Fruit fly (Drosophila melanogaster) whole organism, embryonic: ENCODE results near the gene SecS.
A peak's percentile ranks its signal among the peaks of the same experiment; 100 is the strongest.

Experiments
- Asciz ChIP-seq: fragments of 200-800 bp; sonication (Bioruptor generic); optimal IDR thresholded peaks from 2 replicates; lab custom pipeline; 2017; ENCODE audit warnings: missing biosample characterization, mild to moderate bottlenecking, missing genetic modification characterization, missing genetic modification reagents
- B-H2 ChIP-seq: fragments of 200-800 bp; sonication (Bioruptor generic); optimal IDR thresholded peaks from 2 replicates; lab custom pipeline; 2018; ENCODE audit warnings: missing biosample characterization, mild to moderate bottlenecking, missing genetic modification characterization
- Bgb ChIP-seq: fragments of 200-800 bp; sonication (Bioruptor generic); IDR thresholded peaks from 2 replicates; pipeline ENCODE4 v1.3.6; 2022; ENCODE audit warnings: missing biosample characterization, missing genetic modification characterization; ENCODE audit not compliant: partially characterized antibody
- CG10147 ChIP-seq: fragments of 200-800 bp; sonication (Bioruptor generic); optimal IDR thresholded peaks from 2 replicates; lab custom pipeline; 2019; ENCODE audit warnings: missing biosample characterization, mild to moderate bottlenecking, missing genetic modification characterization, moderate library complexity
- CG10543 ChIP-seq: fragments of 200-800 bp; sonication (Bioruptor generic); optimal IDR thresholded peaks from 3 replicates; lab custom pipeline; 2017; ENCODE audit warnings: missing biosample characterization, mild to moderate bottlenecking, missing genetic modification characterization, moderate library complexity
- CG13894 ChIP-seq: fragments of 200-800 bp; sonication (Bioruptor generic); optimal IDR thresholded peaks from 3 replicates; lab custom pipeline; 2018; ENCODE audit warnings: missing biosample characterization, mild to moderate bottlenecking, missing genetic modification characterization, moderate library complexity
- CG14710 ChIP-seq: fragments of 200-800 bp; sonication (Bioruptor generic); optimal IDR thresholded peaks from 3 replicates; lab custom pipeline; 2019; ENCODE audit warnings: missing biosample characterization, mild to moderate bottlenecking, missing genetic modification characterization, moderate library complexity
- CG1647 ChIP-seq: fragments of 200-800 bp; sonication (Bioruptor generic); optimal IDR thresholded peaks from 3 replicates; lab custom pipeline; 2016; ENCODE audit warnings: missing biosample characterization, missing genetic modification characterization
- CG2120 ChIP-seq: fragments of 200-800 bp; sonication (Bioruptor generic); optimal IDR thresholded peaks from 3 replicates; lab custom pipeline; 2016; ENCODE audit warnings: missing biosample characterization, missing genetic modification characterization
- CG2129 ChIP-seq: fragments of 200-800 bp; sonication (Bioruptor generic); IDR thresholded peaks from 2 replicates; pipeline ENCODE4 v1.3.6; 2022; ENCODE audit warnings: missing biosample characterization, missing genetic modification characterization; ENCODE audit not compliant: partially characterized antibody
- CG2712 ChIP-seq: fragments of 200-800 bp; optimal IDR thresholded peaks from 3 replicates; lab custom pipeline; 2019; ENCODE audit warnings: missing biosample characterization, mild to moderate bottlenecking, missing genetic modification characterization, moderate library complexity
- CG30020 ChIP-seq: fragments of 200-800 bp; optimal IDR thresholded peaks from 2 replicates; lab custom pipeline; 2019; ENCODE audit warnings: missing biosample characterization, mild to moderate bottlenecking, missing genetic modification characterization, moderate library complexity
- CG3281 ChIP-seq: fragments of 200-800 bp; sonication (Bioruptor generic); optimal IDR thresholded peaks from 3 replicates; lab custom pipeline; 2017; ENCODE audit warnings: missing biosample characterization, mild to moderate bottlenecking, missing genetic modification characterization
- CG8089 ChIP-seq: fragments of 200-800 bp; sonication (Bioruptor generic); optimal IDR thresholded peaks from 3 replicates; lab custom pipeline; 2016; ENCODE audit warnings: missing biosample characterization, missing genetic modification characterization
- CG8924 ChIP-seq: fragments of 200-800 bp; optimal IDR thresholded peaks from 3 replicates; lab custom pipeline; 2019; ENCODE audit warnings: missing biosample characterization, mild to moderate bottlenecking, missing genetic modification characterization, moderate library complexity
- Dek ChIP-seq: fragments of 200-800 bp; sonication (Bioruptor generic); optimal IDR thresholded peaks from 3 replicates; lab custom pipeline; 2019; ENCODE audit warnings: missing biosample characterization, mild to moderate bottlenecking, missing genetic modification characterization, moderate library complexity
- E2f1 ChIP-seq: fragments of 200-800 bp; sonication (Bioruptor generic); IDR thresholded peaks from 2 replicates; pipeline ENCODE4 v1.3.6; 2022; ENCODE audit warnings: missing biosample characterization, missing genetic modification characterization
- E2f2 ChIP-seq: fragments of 200-800 bp; sonication (Bioruptor generic); IDR thresholded peaks from 2 replicates; pipeline ENCODE4 v1.3.6; 2022; ENCODE audit warnings: missing biosample characterization, missing genetic modification characterization
- ERR ChIP-seq: fragments of 200-800 bp; sonication (Bioruptor generic); optimal IDR thresholded peaks from 2 replicates; lab custom pipeline; 2016; ENCODE audit warnings: missing biosample characterization, missing genetic modification characterization
- HLH54F ChIP-seq: fragments of 200-800 bp; sonication (Bioruptor generic); optimal IDR thresholded peaks from 3 replicates; lab custom pipeline; 2016; ENCODE audit warnings: missing biosample characterization, missing genetic modification characterization
- HmgD ChIP-seq: fragments of 200-800 bp; sonication (Bioruptor generic); optimal IDR thresholded peaks from 3 replicates; lab custom pipeline; 2016; ENCODE audit warnings: missing biosample characterization, missing genetic modification characterization
- HmgZ ChIP-seq: fragments of 200-800 bp; sonication (Bioruptor generic); optimal IDR thresholded peaks from 2 replicates; lab custom pipeline; 2018; ENCODE audit warnings: missing biosample characterization, mild to moderate bottlenecking, missing genetic modification characterization
- Hmr ChIP-seq: fragments of 200-800 bp; sonication (Bioruptor generic); optimal IDR thresholded peaks from 3 replicates; lab custom pipeline; 2017; ENCODE audit warnings: mild to moderate bottlenecking, missing biosample characterization, missing genetic modification reagents, missing genetic modification characterization
- Hsf ChIP-seq: fragments of 200-800 bp; sonication (Bioruptor generic); optimal IDR thresholded peaks from 3 replicates; lab custom pipeline; 2016; ENCODE audit warnings: missing biosample characterization, missing genetic modification characterization
- Max ChIP-seq: fragments of 200-800 bp; sonication (Bioruptor generic); optimal IDR thresholded peaks from 2 replicates; lab custom pipeline; 2016; ENCODE audit warnings: missing biosample characterization, mild to moderate bottlenecking, missing genetic modification characterization
- Med ChIP-seq: fragments of 200-800 bp; sonication (Bioruptor generic); peaks from one replicate; lab custom pipeline; 2016; ENCODE audit warnings: missing biosample characterization, missing genetic modification characterization, mild to moderate bottlenecking, inconsistent platforms, moderate library complexity
- Meics ChIP-seq: fragments of 200-800 bp; sonication (Bioruptor generic); optimal IDR thresholded peaks from 2 replicates; lab custom pipeline; 2017; ENCODE audit warnings: missing biosample characterization, mild to moderate bottlenecking, missing genetic modification characterization
- NFAT ChIP-seq: fragments of 200-800 bp; sonication (Bioruptor generic); IDR thresholded peaks from 2 replicates; pipeline ENCODE4 v1.3.6; 2022; ENCODE audit warnings: missing biosample characterization, missing genetic modification characterization
- Scr ChIP-seq: fragments of 200-800 bp; sonication (Bioruptor generic); IDR thresholded peaks from 2 replicates; pipeline ENCODE4 v1.3.6; 2022; ENCODE audit warnings: missing biosample characterization, missing genetic modification characterization; ENCODE audit not compliant: partially characterized antibody
- Xbp1 ChIP-seq: fragments of 200-800 bp; sonication (Bioruptor generic); optimal IDR thresholded peaks from 3 replicates; lab custom pipeline; 2016; ENCODE audit warnings: missing biosample characterization, mild to moderate bottlenecking, missing genetic modification characterization
- ase ChIP-seq: fragments of 200-800 bp; sonication (Bioruptor generic); IDR thresholded peaks from 3 replicates; pipeline ENCODE4 v1.3.6; 2022; ENCODE audit warnings: missing biosample characterization, missing genetic modification characterization
- bbx ChIP-seq: fragments of 200-800 bp; sonication (Bioruptor generic); IDR thresholded peaks from 2 replicates; pipeline ENCODE4 v1.3.6; 2022; ENCODE audit warnings: missing biosample characterization, missing genetic modification characterization; ENCODE audit not compliant: partially characterized antibody
- dmrt11E ChIP-seq: fragments of 200-800 bp; sonication (Bioruptor generic); optimal IDR thresholded peaks from 3 replicates; lab custom pipeline; 2018; ENCODE audit warnings: missing biosample characterization, mild to moderate bottlenecking, missing genetic modification characterization, moderate library complexity
- dpn ChIP-seq, 2 experiments: fragments of 200-800 bp; sonication (Bioruptor generic); optimal IDR thresholded peaks; 3 replicates each; lab custom pipeline; 2016; ENCODE audit warnings: missing biosample characterization in 2 of 2, missing genetic modification characterization in 2 of 2
- ems ChIP-seq: fragments of 200-800 bp; sonication (Bioruptor generic); optimal IDR thresholded peaks from 3 replicates; lab custom pipeline; 2016; ENCODE audit warnings: missing biosample characterization, missing genetic modification characterization
- gfzf ChIP-seq: fragments of 200-800 bp; sonication (Bioruptor generic); optimal IDR thresholded peaks from 2 replicates; lab custom pipeline; 2016; ENCODE audit warnings: missing biosample characterization, mild to moderate bottlenecking, missing genetic modification characterization, moderate library complexity
- hbn ChIP-seq: fragments of 200-800 bp; sonication (Bioruptor generic); IDR thresholded peaks from 2 replicates; pipeline ENCODE4 v1.3.6; 2022; ENCODE audit warnings: missing biosample characterization, missing genetic modification characterization; ENCODE audit not compliant: partially characterized antibody
- hkb ChIP-seq, 2 experiments: fragments of 200-800 bp in 1 of 2; fragments of >200 bp in 1 of 2; sonication (Bioruptor generic) in 1 of 2; IDR thresholded peaks in 1 of 2; optimal IDR thresholded peaks in 1 of 2; 2 replicates each; pipeline versions ENCODE4 v1.3.6 to Lab custom; 2017 to 2022; ENCODE audit warnings: missing biosample characterization in 1 of 2, missing genetic modification characterization in 1 of 2
- ind ChIP-seq: fragments of 200-800 bp; sonication (Bioruptor generic); optimal IDR thresholded peaks from 3 replicates; lab custom pipeline; 2016; ENCODE audit warnings: missing biosample characterization, missing genetic modification characterization
- inv ChIP-seq: fragments of 200-800 bp; sonication (Bioruptor generic); IDR thresholded peaks from 2 replicates; pipeline ENCODE4 v1.3.6; 2022; ENCODE audit warnings: missing biosample characterization, missing genetic modification characterization; ENCODE audit not compliant: partially characterized antibody
- odd ChIP-seq: fragments of 200-800 bp; sonication (Bioruptor generic); optimal IDR thresholded peaks from 2 replicates; lab custom pipeline; 2017; ENCODE audit warnings: missing biosample characterization, mild to moderate bottlenecking, missing genetic modification characterization
- pan ChIP-seq, 4 experiments: fragments of >200 bp in 3 of 4; fragments of 200-800 bp in 1 of 4; sonication (Bioruptor generic) in 1 of 4; optimal IDR thresholded peaks in 3 of 4; IDR thresholded peaks in 1 of 4; 2 replicates each; pipeline versions ENCODE4 v1.3.6 to Lab custom; 2017 to 2022; ENCODE audit warnings: missing biosample characterization in 2 of 4, missing genetic modification characterization in 2 of 4, mixed read lengths in 1 of 4
- prd ChIP-seq, 3 experiments: fragments of >200 bp in 2 of 3; fragments of 200-800 bp in 1 of 3; sonication (Bioruptor generic) in 1 of 3; optimal IDR thresholded peaks in 2 of 3; IDR thresholded peaks in 1 of 3; 2 replicates in 2 of 3; 3 replicates in 1 of 3; pipeline versions ENCODE4 v1.3.6 to Lab custom; 2017 to 2022; ENCODE audit warnings: missing biosample characterization in 1 of 3, missing genetic modification characterization in 1 of 3
- row ChIP-seq: fragments of 200-800 bp; sonication (Bioruptor generic); IDR thresholded peaks from 3 replicates; pipeline ENCODE4 v1.3.6; 2022; ENCODE audit warnings: missing biosample characterization, missing genetic modification characterization
- sd ChIP-seq: fragments of 200-800 bp; sonication (Bioruptor generic); optimal IDR thresholded peaks from 3 replicates; lab custom pipeline; 2018; ENCODE audit warnings: missing biosample characterization, mild to moderate bottlenecking, missing genetic modification characterization, moderate library complexity
- tin ChIP-seq: fragments of 200-800 bp; sonication (Bioruptor generic); optimal IDR thresholded peaks from 3 replicates; lab custom pipeline; 2016; ENCODE audit warnings: missing biosample characterization, missing genetic modification characterization
- tx ChIP-seq: fragments of 200-800 bp; sonication (Bioruptor generic); optimal IDR thresholded peaks from 2 replicates; lab custom pipeline; 2016; ENCODE audit warnings: missing biosample characterization, missing genetic modification characterization
- unc-4 ChIP-seq: fragments of 200-800 bp; sonication (Bioruptor generic); IDR thresholded peaks from 2 replicates; pipeline ENCODE4 v1.3.6; 2022; ENCODE audit warnings: missing biosample characterization, missing genetic modification characterization; ENCODE audit not compliant: partially characterized antibody

Gene SecS

DNA sequence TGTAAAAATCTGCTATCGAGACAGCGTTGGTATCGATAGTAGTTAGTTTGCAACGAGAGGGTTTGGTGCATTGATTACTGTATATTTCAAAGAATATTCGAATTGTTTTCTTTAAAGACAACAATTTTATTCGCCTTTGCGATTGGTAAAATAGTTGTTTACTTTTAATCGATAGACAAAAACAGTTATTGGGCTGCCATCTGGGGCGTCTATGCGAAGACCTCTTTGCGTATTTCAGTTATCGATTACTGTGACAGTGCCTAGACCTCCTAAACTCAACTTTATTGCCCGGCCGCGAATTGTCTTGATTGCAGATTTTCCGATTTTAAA is 11.8 kb downstream of the SecS start, which contains the start of gene Atu (continued):
- TF ChIP-seq HmgZ (tag; lab: Kevin White, UChicago), result peak; percentile 79
- TF ChIP-seq CG2120 (GFP tag; lab: Kevin White, UChicago), result peak; percentile 72
- peak; percentile 51 for TF ChIP-seq HmgD (GFP tag; lab: Kevin White, UChicago)
- peak; percentile 13 for TF ChIP-seq Dek (tag; lab: Kevin White, UChicago)
- TF ChIP-seq unc-4 (GFP tag; lab: Robert Waterston, UW), result peak; percentile 94
- no peak for TF ChIP-seq odd (GFP tag; lab: Kevin White, UChicago)
- TF ChIP-seq Xbp1, result peak; percentile 47
- TF ChIP-seq hbn (GFP tag; lab: Robert Waterston, UW), result peak; percentile 89
- TF ChIP-seq CG8089, result peak; percentile 46
- TF ChIP-seq ind (GFP tag; lab: Kevin White, UChicago), result peak; percentile 43
- peak; percentile 90 for TF ChIP-seq inv (GFP tag; lab: Robert Waterston, UW)
- no peak for TF ChIP-seq Asciz (GFP tag; lab: Kevin White, UChicago)
- peak; percentile 89 for TF ChIP-seq CG2129 (GFP tag; lab: Robert Waterston, UW)
- TF ChIP-seq ERR (GFP tag; lab: Kevin White, UChicago), result no peak
- TF ChIP-seq Hmr (GFP tag; lab: Kevin White, UChicago), result peak; percentile 46
- TF ChIP-seq bbx, result peak; percentile 83
- TF ChIP-seq CG30020 (tag; lab: Kevin White, UChicago), result peak; percentile 58
- no peak for TF ChIP-seq ase
- peak; percentile 73 for TF ChIP-seq hkb (optimal IDR thresholded peaks at IDR 0.05; lab: Kevin White, UChicago)
- TF ChIP-seq hkb (GFP tag; IDR thresholded peaks at IDR 0.05; lab: Robert Waterston, UW), result no peak
- peak; percentile 31; the same call in 1 of the 2 replicates for TF ChIP-seq E2f2 (GFP tag; lab: Robert Waterston, UW)
- TF ChIP-seq Hsf (GFP tag; lab: Kevin White, UChicago), result peak; percentile 16
- peak; percentile 15 for TF ChIP-seq dmrt11E (tag; lab: Kevin White, UChicago)
- TF ChIP-seq Bgb (GFP tag; lab: Robert Waterston, UW), result peak; percentile 87
- peak; percentile 63 for TF ChIP-seq sd (tag; lab: Kevin White, UChicago)
- peak; percentile 2 for TF ChIP-seq CG3281 (GFP tag; lab: Kevin White, UChicago)
- TF ChIP-seq CG1647 (GFP tag; lab: Kevin White, UChicago), result peak; percentile 13
- peak in 1 of 2 experiments; percentile 16 for TF ChIP-seq dpn (GFP tag; optimal IDR thresholded peaks at IDR 0.05; lab: Kevin White, UChicago)
- peak; percentile 3 for TF ChIP-seq Max (GFP tag; lab: Kevin White, UChicago)
- peak; percentile 12 for TF ChIP-seq tx (GFP tag; lab: Kevin White, UChicago)
- no peak for TF ChIP-seq E2f1
- peak; percentile 91 for TF ChIP-seq Med (GFP tag; lab: Kevin White, UChicago)
- TF ChIP-seq gfzf (GFP tag; lab: Kevin White, UChicago), result peak; percentile 27
- TF ChIP-seq CG10543 (GFP tag; lab: Kevin White, UChicago), result no peak
- no peak for TF ChIP-seq pan (optimal IDR thresholded peaks at IDR 0.05; lab: Kevin White, UChicago)
- peak in 1 of 2 experiments; percentile 17 for TF ChIP-seq pan (GFP tag; optimal IDR thresholded peaks at IDR 0.05 in 1 of 2, IDR thresholded peaks at IDR 0.05 in 1 of 2)
- TF ChIP-seq prd (optimal IDR thresholded peaks at IDR 0.05; lab: Kevin White, UChicago), result no peak
- peak; percentile 36; the same call in 1 of the 3 replicates for TF ChIP-seq prd (GFP tag; IDR thresholded peaks at IDR 0.05; lab: Robert Waterston, UW)
- TF ChIP-seq Scr (GFP tag; lab: Robert Waterston, UW), result peak; percentile 94
- peak; percentile 10 for TF ChIP-seq Meics (GFP tag; lab: Kevin White, UChicago)
- TF ChIP-seq CG8924, result peak; percentile 33
- TF ChIP-seq CG2712 (tag; lab: Kevin White, UChicago), result peak; percentile 49
- TF ChIP-seq CG13894 (tag; lab: Kevin White, UChicago), result peak; percentile 17
- TF ChIP-seq CG14710 (tag; lab: Kevin White, UChicago), result peak; percentile 70
- TF ChIP-seq row, result peak; percentile 62
- TF ChIP-seq CG10147 (GFP tag; lab: Kevin White, UChicago), result peak; percentile 38
- TF ChIP-seq B-H2 (GFP tag; lab: Kevin White, UChicago), result peak; percentile 5
- no peak for TF ChIP-seq NFAT (GFP tag; lab: Robert Waterston, UW)
- peak; percentile 39 for TF ChIP-seq HLH54F (GFP tag; lab: Kevin White, UChicago)
- peak; percentile 28 for TF ChIP-seq tin (GFP tag; lab: Kevin White, UChicago)
- no peak for TF ChIP-seq ems (GFP tag; lab: Kevin White, UChicago)
